Fruit fly (Drosophila melanogaster) whole organism, embryonic: Measurements from ENCODE around the gene Sidpn.

Source experiments
- Bgb ChIP-seq: fragments of 200-800 bp; sonication (Bioruptor generic); IDR thresholded peaks from 2 replicates; pipeline ENCODE4 v1.3.6; 2022; ENCODE audit warnings: missing biosample characterization, missing genetic modification characterization; ENCODE audit not compliant: partially characterized antibody
- CG10267 ChIP-seq: fragments of 200-800 bp; sonication (Bioruptor generic); optimal IDR thresholded peaks from 2 replicates; lab custom pipeline; 2018; ENCODE audit warnings: missing biosample characterization, mild to moderate bottlenecking, missing genetic modification characterization, moderate library complexity
- CG10366 ChIP-seq: fragments of 200-800 bp; sonication (Bioruptor generic); IDR thresholded peaks from 2 replicates; pipeline ENCODE4 v1.3.6; 2022; ENCODE audit warnings: missing biosample characterization, missing genetic modification characterization
- CG12104 ChIP-seq: fragments of 200-800 bp; sonication (Bioruptor generic); optimal IDR thresholded peaks from 3 replicates; lab custom pipeline; 2016; ENCODE audit warnings: missing biosample characterization, missing genetic modification characterization
- CG1529 ChIP-seq: fragments of 200-800 bp; sonication (Bioruptor generic); optimal IDR thresholded peaks from 3 replicates; lab custom pipeline; 2018; ENCODE audit warnings: missing biosample characterization, missing genetic modification characterization
- CG17385 ChIP-seq: fragments of 200-800 bp; sonication (Bioruptor generic); optimal IDR thresholded peaks from 3 replicates; lab custom pipeline; 2018; ENCODE audit warnings: missing biosample characterization, mild to moderate bottlenecking, missing genetic modification characterization
- CG2202 ChIP-seq: fragments of 200-800 bp; sonication (Bioruptor generic); optimal IDR thresholded peaks from 2 replicates; lab custom pipeline; 2018; ENCODE audit warnings: missing biosample characterization, mild to moderate bottlenecking, missing genetic modification characterization
- CG3726 ChIP-seq: fragments of 200-800 bp; sonication (Bioruptor generic); IDR thresholded peaks from 3 replicates; pipeline ENCODE4, ENCODE4 v1.3.6; 2022; ENCODE audit warnings: missing biosample characterization, missing genetic modification characterization
- CG43689 ChIP-seq: fragments of 200-800 bp; sonication (Bioruptor generic); IDR thresholded peaks from 2 replicates; pipeline ENCODE4 v1.3.6; 2022; ENCODE audit warnings: missing biosample characterization, missing genetic modification characterization
- CG6272 ChIP-seq: fragments of 200-800 bp; sonication (Bioruptor generic); IDR thresholded peaks from 2 replicates; pipeline ENCODE4 v1.3.6; 2022; ENCODE audit warnings: missing biosample characterization, missing genetic modification characterization
- CG6765 ChIP-seq: fragments of 200-800 bp; sonication (Bioruptor generic); optimal IDR thresholded peaks from 3 replicates; lab custom pipeline; 2017; ENCODE audit warnings: missing biosample characterization, mild to moderate bottlenecking, missing genetic modification characterization
- CG7786 ChIP-seq: fragments of 200-800 bp; sonication (Bioruptor generic); optimal IDR thresholded peaks from 2 replicates; lab custom pipeline; 2016; ENCODE audit warnings: missing biosample characterization, missing genetic modification characterization
- CG7987 ChIP-seq: fragments of 200-800 bp; sonication (Bioruptor generic); optimal IDR thresholded peaks from 2 replicates; lab custom pipeline; 2018; ENCODE audit warnings: missing biosample characterization, mild to moderate bottlenecking, missing genetic modification characterization, moderate library complexity
- CG8359 ChIP-seq: fragments of 200-800 bp; sonication (Bioruptor generic); optimal IDR thresholded peaks from 2 replicates; lab custom pipeline; 2017; ENCODE audit warnings: missing biosample characterization, mild to moderate bottlenecking, missing genetic modification characterization, borderline replicate concordance
- CG8478 ChIP-seq: fragments of >200 bp; optimal IDR thresholded peaks from 2 replicates; lab custom pipeline; 2018
- CG8924 ChIP-seq: fragments of 200-800 bp; optimal IDR thresholded peaks from 3 replicates; lab custom pipeline; 2019; ENCODE audit warnings: missing biosample characterization, mild to moderate bottlenecking, missing genetic modification characterization, moderate library complexity
- CG9437 ChIP-seq: fragments of 200-800 bp; sonication (Bioruptor generic); optimal IDR thresholded peaks from 2 replicates; lab custom pipeline; 2018; ENCODE audit warnings: missing biosample characterization, mild to moderate bottlenecking, missing genetic modification characterization
- CG9609 ChIP-seq: fragments of 200-800 bp; sonication (Bioruptor generic); optimal IDR thresholded peaks from 3 replicates; lab custom pipeline; 2016; ENCODE audit warnings: missing biosample characterization, missing genetic modification characterization
- CG9727 ChIP-seq: fragments of 200-800 bp; sonication (Bioruptor generic); optimal IDR thresholded peaks from 3 replicates; lab custom pipeline; 2017; ENCODE audit warnings: missing biosample characterization, mild to moderate bottlenecking, missing genetic modification characterization
- CG9797 ChIP-seq: fragments of 200-800 bp; sonication (Bioruptor generic); optimal IDR thresholded peaks from 3 replicates; lab custom pipeline; 2018; ENCODE audit warnings: missing biosample characterization, mild to moderate bottlenecking, missing genetic modification characterization
- Doc2 ChIP-seq: fragments of 200-800 bp; sonication (Bioruptor generic); IDR thresholded peaks from 2 replicates; pipeline ENCODE4 v1.3.6; 2022; ENCODE audit warnings: missing biosample characterization, missing genetic modification characterization
- Dref ChIP-seq: fragments of 200-800 bp; sonication (Bioruptor generic); IDR thresholded peaks from 2 replicates; pipeline ENCODE4 v1.3.6; 2022; ENCODE audit warnings: missing biosample characterization, missing genetic modification characterization
- Fer2 ChIP-seq: fragments of 200-800 bp; sonication (Bioruptor generic); optimal IDR thresholded peaks from 2 replicates; lab custom pipeline; 2018; ENCODE audit warnings: missing biosample characterization, mild to moderate bottlenecking, missing genetic modification characterization, moderate library complexity
- Hmx ChIP-seq: fragments of 200-800 bp; sonication (Bioruptor generic); optimal IDR thresholded peaks from 2 replicates; lab custom pipeline; 2016; ENCODE audit warnings: missing biosample characterization, missing genetic modification characterization
- Lpt ChIP-seq: fragments of >200 bp; optimal IDR thresholded peaks from 2 replicates; lab custom pipeline; 2018; ENCODE audit warnings: missing biosample characterization, missing genetic modification characterization
- MTF-1 ChIP-seq: fragments of 200-800 bp; sonication (Bioruptor generic); optimal IDR thresholded peaks from 2 replicates; lab custom pipeline; 2018; ENCODE audit warnings: missing biosample characterization, mild to moderate bottlenecking, missing genetic modification characterization, borderline replicate concordance
- Ptx1 ChIP-seq: fragments of 200-800 bp; sonication (Bioruptor generic); IDR thresholded peaks from 2 replicates; pipeline ENCODE4 v1.3.6; 2022; ENCODE audit warnings: missing biosample characterization, missing genetic modification characterization
- Side ChIP-seq: fragments of 200-800 bp; sonication (Bioruptor generic); optimal IDR thresholded peaks from 2 replicates; lab custom pipeline; 2016; ENCODE audit warnings: missing biosample characterization, missing genetic modification characterization
- Sin3A ChIP-seq: fragments of >200 bp; optimal IDR thresholded peaks from 2 replicates; lab custom pipeline; 2018
- ab ChIP-seq: fragments of 200-800 bp; sonication (Bioruptor generic); optimal IDR thresholded peaks from 2 replicates; lab custom pipeline; 2016; ENCODE audit warnings: missing biosample characterization, missing genetic modification characterization
- bcd ChIP-seq: fragments of 200-800 bp; sonication (Bioruptor generic); optimal IDR thresholded peaks from 2 replicates; lab custom pipeline; 2017; ENCODE audit warnings: missing biosample characterization, mild to moderate bottlenecking, missing genetic modification characterization
- bigmax ChIP-seq: fragments of 200-800 bp; sonication (Bioruptor generic); optimal IDR thresholded peaks from 2 replicates; lab custom pipeline; 2018; ENCODE audit warnings: missing biosample characterization, mild to moderate bottlenecking, missing genetic modification characterization
- bowl ChIP-seq: fragments of 200-800 bp; sonication (Bioruptor generic); IDR thresholded peaks from 2 replicates; pipeline ENCODE4 v1.3.6; 2022; ENCODE audit warnings: missing biosample characterization, missing genetic modification characterization
- chinmo ChIP-seq: fragments of 200-800 bp; sonication (Bioruptor generic); IDR thresholded peaks from 4 replicates; pipeline ENCODE4 v1.3.6; 2022; ENCODE audit warnings: missing biosample characterization, missing genetic modification characterization; ENCODE audit not compliant: partially characterized antibody
- crol ChIP-seq: fragments of 200-800 bp; sonication (Bioruptor generic); IDR thresholded peaks from 2 replicates; pipeline ENCODE4 v1.3.6; 2022; ENCODE audit warnings: missing biosample characterization, missing genetic modification characterization
- dm ChIP-seq: fragments of 200-800 bp; sonication (Bioruptor generic); optimal IDR thresholded peaks from 3 replicates; lab custom pipeline; 2016; ENCODE audit warnings: missing biosample characterization, missing genetic modification characterization
- dysf ChIP-seq: fragments of 200-800 bp; sonication (Bioruptor generic); IDR thresholded peaks from 3 replicates; pipeline ENCODE4 v1.3.6; 2022; ENCODE audit warnings: missing biosample characterization, missing genetic modification characterization
- fd64A ChIP-seq: fragments of 200-800 bp; sonication (Bioruptor generic); optimal IDR thresholded peaks from 3 replicates; lab custom pipeline; 2018; ENCODE audit warnings: missing biosample characterization, mild to moderate bottlenecking, missing genetic modification characterization
- grau ChIP-seq: fragments of 200-800 bp; optimal IDR thresholded peaks from 3 replicates; lab custom pipeline; 2019; ENCODE audit warnings: missing biosample characterization, mild to moderate bottlenecking, missing genetic modification characterization, moderate library complexity
- gt ChIP-seq: fragments of 200-800 bp; sonication (Bioruptor generic); IDR thresholded peaks from 2 replicates; pipeline ENCODE4 v1.3.6; 2022; ENCODE audit warnings: missing biosample characterization, missing genetic modification characterization
- hkb ChIP-seq, 2 experiments: fragments of 200-800 bp in 1 of 2; fragments of >200 bp in 1 of 2; sonication (Bioruptor generic) in 1 of 2; IDR thresholded peaks in 1 of 2; optimal IDR thresholded peaks in 1 of 2; 2 replicates each; pipeline versions ENCODE4 v1.3.6 to Lab custom; 2017 to 2022; ENCODE audit warnings: missing biosample characterization in 1 of 2, missing genetic modification characterization in 1 of 2
- inv ChIP-seq: fragments of 200-800 bp; sonication (Bioruptor generic); IDR thresholded peaks from 2 replicates; pipeline ENCODE4 v1.3.6; 2022; ENCODE audit warnings: missing biosample characterization, missing genetic modification characterization; ENCODE audit not compliant: partially characterized antibody
- lmd ChIP-seq: fragments of 200-800 bp; sonication (Bioruptor generic); IDR thresholded peaks from 2 replicates; pipeline ENCODE4 v1.3.6; 2022; ENCODE audit warnings: missing biosample characterization, missing genetic modification characterization
- nmo ChIP-seq: fragments of 200-800 bp; sonication (Bioruptor generic); optimal IDR thresholded peaks from 2 replicates; lab custom pipeline; 2018; ENCODE audit warnings: missing biosample characterization, mild to moderate bottlenecking, missing genetic modification characterization, moderate library complexity
- odd ChIP-seq: fragments of 200-800 bp; sonication (Bioruptor generic); optimal IDR thresholded peaks from 2 replicates; lab custom pipeline; 2017; ENCODE audit warnings: missing biosample characterization, mild to moderate bottlenecking, missing genetic modification characterization
- pnt ChIP-seq: fragments of 200-800 bp; sonication (Bioruptor generic); optimal IDR thresholded peaks from 3 replicates; lab custom pipeline; 2016; ENCODE audit warnings: missing biosample characterization, missing genetic modification characterization
- pzg ChIP-seq: fragments of 200-800 bp; sonication (Bioruptor generic); optimal IDR thresholded peaks from 3 replicates; lab custom pipeline; 2018; ENCODE audit warnings: missing biosample characterization, mild to moderate bottlenecking, missing genetic modification characterization, moderate library complexity
- row ChIP-seq: fragments of 200-800 bp; sonication (Bioruptor generic); IDR thresholded peaks from 3 replicates; pipeline ENCODE4 v1.3.6; 2022; ENCODE audit warnings: missing biosample characterization, missing genetic modification characterization
- salm ChIP-seq: fragments of 200-800 bp; sonication (Bioruptor generic); optimal IDR thresholded peaks from 2 replicates; lab custom pipeline; 2018; ENCODE audit warnings: missing biosample characterization, mild to moderate bottlenecking, missing genetic modification characterization
- so ChIP-seq: fragments of 200-800 bp; sonication (Bioruptor generic); IDR thresholded peaks from 3 replicates; pipeline ENCODE4 v1.3.6; 2022; ENCODE audit warnings: missing biosample characterization, missing genetic modification characterization
- sqz ChIP-seq: fragments of 200-800 bp; sonication (Bioruptor generic); optimal IDR thresholded peaks from 3 replicates; lab custom pipeline; 2018; ENCODE audit warnings: missing biosample characterization, mild to moderate bottlenecking, missing genetic modification characterization
- yki ChIP-seq: fragments of >200 bp; optimal IDR thresholded peaks from 3 replicates; lab custom pipeline; 2018
- zfh2 ChIP-seq: fragments of 200-800 bp; sonication (Bioruptor generic); optimal IDR thresholded peaks from 2 replicates; lab custom pipeline; 2016; ENCODE audit warnings: missing biosample characterization, missing genetic modification characterization

Sidpn gene

dm6 chr2L:19058916-19059315 is 31.4 kb downstream of the Sidpn start, which contains the start of gene Phlpp (continued):
- no peak for TF ChIP-seq pzg
- no peak for TF ChIP-seq sqz (GFP tag; lab: Kevin White, UChicago)
- no peak for TF ChIP-seq bowl
- TF ChIP-seq CG8478 (lab: Kevin White, UChicago): no peak
- TF ChIP-seq CG1529: no peak
- TF ChIP-seq CG12104: no peak
- TF ChIP-seq dysf (GFP tag; lab: Robert Waterston, UW): peak; percentile 69
- peak; percentile 78 for TF ChIP-seq Ptx1 (GFP tag; lab: Robert Waterston, UW)
- TF ChIP-seq CG6765 (GFP tag; lab: Kevin White, UChicago): no peak
- TF ChIP-seq crol (GFP tag; lab: Robert Waterston, UW): no peak
- TF ChIP-seq inv (GFP tag; lab: Robert Waterston, UW): no peak
- peak; percentile 66 for TF ChIP-seq row (GFP tag; lab: Robert Waterston, UW)
- peak; percentile 77; the same call in 2 of the 3 replicates for TF ChIP-seq so (GFP tag; lab: Robert Waterston, UW)
- TF ChIP-seq chinmo (GFP tag; lab: Robert Waterston, UW): no peak
- TF ChIP-seq CG10366: peak; percentile 55
- TF ChIP-seq CG17385 (GFP tag; lab: Kevin White, UChicago): no peak
- TF ChIP-seq Sin3A (lab: Kevin White, UChicago): no peak
- peak; percentile 23 for TF ChIP-seq Side (GFP tag; lab: Kevin White, UChicago)
- TF ChIP-seq yki: no peak
- no peak for TF ChIP-seq ab
- TF ChIP-seq lmd (GFP tag; lab: Robert Waterston, UW): peak; percentile 19; the same call in 1 of the 2 replicates
- peak; percentile 3 for TF ChIP-seq MTF-1 (GFP tag; lab: Kevin White, UChicago)
- TF ChIP-seq gt (GFP tag; lab: Robert Waterston, UW): no peak
- TF ChIP-seq Bgb: no peak
- TF ChIP-seq hkb (optimal IDR thresholded peaks at IDR 0.05; lab: Kevin White, UChicago): no peak
- peak; percentile 79 for TF ChIP-seq hkb (GFP tag; IDR thresholded peaks at IDR 0.05; lab: Robert Waterston, UW)
- peak; percentile 12 for TF ChIP-seq CG9727 (GFP tag; lab: Kevin White, UChicago)
- no peak for TF ChIP-seq CG9609 (GFP tag; lab: Kevin White, UChicago)
- TF ChIP-seq CG7987: no peak
- TF ChIP-seq dm (GFP tag; lab: Kevin White, UChicago): no peak
- TF ChIP-seq pnt (GFP tag; lab: Kevin White, UChicago): peak; percentile 8
- peak; percentile 40 for TF ChIP-seq CG8924 (tag; lab: Kevin White, UChicago)
- peak; percentile 77 for TF ChIP-seq CG10267 (tag; lab: Kevin White, UChicago)
- TF ChIP-seq Dref: no peak
- TF ChIP-seq bigmax: no peak
- peak; percentile 42 for TF ChIP-seq bcd
- peak; percentile 33 for TF ChIP-seq CG8359 (GFP tag; lab: Kevin White, UChicago)
- no peak for TF ChIP-seq CG7786 (GFP tag; lab: Kevin White, UChicago)
- TF ChIP-seq CG9797 (GFP tag; lab: Kevin White, UChicago): no peak
- no peak for TF ChIP-seq zfh2 (GFP tag; lab: Kevin White, UChicago)
- no peak for TF ChIP-seq CG43689
- peak; percentile 22 for TF ChIP-seq nmo
- TF ChIP-seq fd64A (GFP tag; lab: Kevin White, UChicago): no peak
- TF ChIP-seq Doc2 (GFP tag; lab: Robert Waterston, UW): no peak
- no peak for TF ChIP-seq Fer2 (tag; lab: Kevin White, UChicago)
- peak; percentile 41; the same call in 1 of the 2 replicates for TF ChIP-seq CG6272 (GFP tag; lab: Robert Waterston, UW)
- no peak for TF ChIP-seq salm (tag; lab: Kevin White, UChicago)
- TF ChIP-seq Lpt (GFP tag; lab: Kevin White, UChicago): no peak
- no peak for TF ChIP-seq odd
- peak; percentile 80 for TF ChIP-seq grau (tag; lab: Kevin White, UChicago)
- TF ChIP-seq CG9437 (GFP tag; lab: Kevin White, UChicago): peak; percentile 2
- TF ChIP-seq Hmx (GFP tag; lab: Kevin White, UChicago): no peak
- TF ChIP-seq CG2202 (tag; lab: Kevin White, UChicago): no peak
- TF ChIP-seq CG3726: no peak
